Worm (Caenorhabditis elegans) whole organism, midembryonic: Measurements from ENCODE around the gene C31B8.12.

Experiments
- T22C8.4 ChIP-seq: fragments of 200-800 bp; sonication (Bioruptor generic); IDR thresholded peaks from 2 replicates; pipeline ENCODE4 v1.3.6; 2022; ENCODE audit warnings: missing genetic modification characterization, missing compliant biosample characterization
- cog-1 ChIP-seq: sonication (generic microtip); optimal IDR thresholded peaks from 2 replicates; lab custom pipeline; 2016; ENCODE audit warnings: missing genetic modification characterization, missing compliant biosample characterization
- flt-1 ChIP-seq: fragments of 200-800 bp; sonication (Bioruptor generic); IDR thresholded peaks from 2 replicates; pipeline ENCODE4 v1.3.6; 2022; ENCODE audit warnings: missing genetic modification characterization, missing compliant biosample characterization
- ref-1 ChIP-seq: fragments of 200-800 bp; sonication (Bioruptor generic); conservative IDR thresholded peaks from 2 replicates; pipeline ENCODE4 v1.3.6; 2022; ENCODE audit warnings: missing genetic modification reagents, missing genetic modification characterization, missing compliant biosample characterization

DNA sequence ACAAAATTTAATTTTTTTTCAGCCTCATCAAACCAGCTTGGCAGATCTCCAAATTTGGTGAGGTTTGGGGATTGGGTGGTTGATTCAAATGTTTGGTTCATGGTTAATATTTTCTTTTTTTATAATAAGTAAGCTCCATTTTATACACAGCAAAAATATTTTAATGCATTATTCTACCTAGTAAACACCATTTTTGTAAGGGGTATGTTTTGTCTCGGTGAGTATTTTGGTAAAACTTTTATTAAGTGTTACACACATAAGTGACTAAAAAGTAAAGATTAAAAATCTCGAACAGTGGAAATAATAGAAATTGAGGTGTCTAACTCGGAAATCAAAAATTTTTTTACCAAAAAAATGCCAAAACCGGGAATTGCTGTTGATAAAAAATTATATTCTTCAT, 38.8 kb downstream of the C31B8.12 start, which contains the start of gene srw-4:
- TF ChIP-seq T22C8.4 (no peak), ref-1 (no peak), flt-1 (no peak), cog-1 (tag; lab: Kevin White, UChicago) (no peak)
